Worm (Caenorhabditis elegans): ENCODE measurements around the gene K04C2.7.

K04C2.7 gene

ce11 chrIII:6869996-6870395, 10.9 kb upstream of the K04C2.7 start, which contains the start of gene K04C2.8:
Gene K04C2.8, plus strand, starts transcription at chrIII:6870296.
- TF ChIP-seq ama-1 (optimal IDR thresholded peaks at IDR 0.05) (no peak), spr-3 (GFP tag; optimal IDR thresholded peaks at IDR 0.05) (no peak), daf-19 (GFP tag; conservative IDR thresholded peaks at IDR 0.05) (no peak), ceh-62 (tag; optimal IDR thresholded peaks at IDR 0.05) (no peak), saeg-2 (GFP tag; IDR thresholded peaks at IDR 0.05) (no peak), mxl-2 (GFP tag; conservative IDR thresholded peaks at IDR 0.05) (no peak), skn-1 (tag; optimal IDR thresholded peaks at IDR 0.05) (no peak), zfp-3 (GFP tag; conservative IDR thresholded peaks at IDR 0.05) (no peak), zip-2 (tag; optimal IDR thresholded peaks at IDR 0.05) (no peak), lin-15B (tag; optimal IDR thresholded peaks at IDR 0.05) (no peak), nhr-77 (tag; optimal IDR thresholded peaks at IDR 0.05) (no peak), ztf-11 (tag; optimal IDR thresholded peaks at IDR 0.05) (no peak), pqm-1 (tag; optimal IDR thresholded peaks at IDR 0.05) (no peak), ces-1 (GFP tag; optimal IDR thresholded peaks at IDR 0.05) (no peak), nhr-102 (tag; optimal IDR thresholded peaks at IDR 0.05) (no peak)

ce11 chrIII:6871067-6871466, 9.8 kb upstream of the K04C2.7 start:
- no peak for TF ChIP-seq F26F4.8 (GFP tag; conservative IDR thresholded peaks at IDR 0.05)
- peak; percentile 45 for TF ChIP-seq nhr-11 (tag; optimal IDR thresholded peaks at IDR 0.05)
- TF ChIP-seq aha-1 (tag): peak; percentile 78
- TF ChIP-seq lin-15B (tag; optimal IDR thresholded peaks at IDR 0.05): no peak
- peak in 1 of 2 experiments; percentile 66 for TF ChIP-seq daf-16 (GFP tag; optimal IDR thresholded peaks at IDR 0.05)
- TF ChIP-seq daf-16 (tag; optimal IDR thresholded peaks at IDR 0.05): no peak
- TF ChIP-seq hlh-30 (tag; optimal IDR thresholded peaks at IDR 0.05; ENCODE audit: insufficient read depth): peak; percentile 42
- peak; percentile 59 for TF ChIP-seq hlh-11 (tag; optimal IDR thresholded peaks at IDR 0.05)
- no peak for TF ChIP-seq egl-43 (GFP tag; IDR thresholded peaks at IDR 0.05)
- no peak for TF ChIP-seq ama-1 (optimal IDR thresholded peaks at IDR 0.05)
- no peak for TF ChIP-seq ZK337.2 (GFP tag; IDR thresholded peaks at IDR 0.05)

- no peak for TF ChIP-seq ztf-7 (tag; optimal IDR thresholded peaks at IDR 0.05)
- no peak for TF ChIP-seq mxl-3 (GFP tag; optimal IDR thresholded peaks at IDR 0.05)
- TF ChIP-seq rbr-2 (tag; optimal IDR thresholded peaks at IDR 0.05): no peak
- TF ChIP-seq vab-7 (GFP tag; IDR thresholded peaks at IDR 0.05): no peak
- peak; percentile 92 for TF ChIP-seq aha-1 (tag)
- no peak for TF ChIP-seq unc-39 (tag; optimal IDR thresholded peaks at IDR 0.05)
- TF ChIP-seq skn-1 (tag; optimal IDR thresholded peaks at IDR 0.05): no peak
- TF ChIP-seq dmd-6 (GFP tag; IDR thresholded peaks at IDR 0.05): no peak; the same call in 1 of the 2 replicates
- no peak for TF ChIP-seq nhr-11 (tag; optimal IDR thresholded peaks at IDR 0.05)
- no peak for TF ChIP-seq nhr-111 (GFP tag; optimal IDR thresholded peaks at IDR 0.05)
- no peak for TF ChIP-seq lin-15B (tag; optimal IDR thresholded peaks at IDR 0.05)
- no peak for TF ChIP-seq aly-2 (tag; optimal IDR thresholded peaks at IDR 0.05)
- no peak for TF ChIP-seq nhr-41 (GFP tag; IDR thresholded peaks at IDR 0.05)
- no peak for TF ChIP-seq pha-4 (GFP tag; IDR thresholded peaks at IDR 0.05)
- no peak for TF ChIP-seq pha-4 (tag; optimal IDR thresholded peaks at IDR 0.05)
- peak; percentile 36 for TF ChIP-seq mep-1 (tag; optimal IDR thresholded peaks at IDR 0.05)
- TF ChIP-seq zfp-2 (tag; optimal IDR thresholded peaks at IDR 0.05): no peak
- TF ChIP-seq T20F7.1 (GFP tag; optimal IDR thresholded peaks at IDR 0.05): no peak
- TF ChIP-seq jun-1 (tag; optimal IDR thresholded peaks at IDR 0.05): no peak
- peak; percentile 16; the same call in 1 of the 2 replicates for TF ChIP-seq ctbp-1 (GFP tag; IDR thresholded peaks at IDR 0.05)
- TF ChIP-seq ceh-20 (GFP tag; IDR thresholded peaks at IDR 0.05): no peak
- TF ChIP-seq nhr-6 (tag; optimal IDR thresholded peaks at IDR 0.05): no peak
- TF ChIP-seq arid-1 (GFP tag; conservative IDR thresholded peaks at IDR 0.05): no peak
- TF ChIP-seq dpl-1 (GFP tag; optimal IDR thresholded peaks at IDR 0.05): no peak
- no peak for TF ChIP-seq ces-1 (GFP tag; optimal IDR thresholded peaks at IDR 0.05)
- 0 out of 2 replicates have a peak, but pooled peaks have one; percentile 49 for TF ChIP-seq T26A8.4 (GFP tag; IDR thresholded peaks at IDR 0.05)
- no peak for TF ChIP-seq lim-7 (GFP tag; IDR thresholded peaks at IDR 0.05)
- TF ChIP-seq F37D6.2 (tag; optimal IDR thresholded peaks at IDR 0.05): no peak
- TF ChIP-seq Y48G9A.11 (GFP tag; IDR thresholded peaks at IDR 0.05): no peak
- no peak for TF ChIP-seq lin-13 (GFP tag; optimal IDR thresholded peaks at IDR 0.05)
- TF ChIP-seq hlh-11 (tag; optimal IDR thresholded peaks at IDR 0.05): peak; percentile 6
- TF ChIP-seq fkh-10 (GFP tag; optimal IDR thresholded peaks at IDR 0.05): no peak
- TF ChIP-seq lin-39 (tag; optimal IDR thresholded peaks at IDR 0.05): no peak
Observed at ce11 chrIII:6871668-6872067, 9.2 kb upstream of the K04C2.7 start.
